Fruit fly (Drosophila melanogaster) ovary, adult (tissue): Measurements from ENCODE around the gene ND-B14.5A.
A peak's percentile ranks its signal among the peaks of the same experiment; 100 is the strongest.

ENCODE experiments used
- CG17801 ChIP-seq: fragments of 200-800 bp; optimal IDR thresholded peaks from 2 replicates; lab custom pipeline; 2019; ENCODE audit warnings: missing biosample characterization, mild to moderate bottlenecking, missing genetic modification characterization, moderate library complexity; ENCODE audit not compliant: partially characterized antibody

Gene ND-B14.5A

DNA sequence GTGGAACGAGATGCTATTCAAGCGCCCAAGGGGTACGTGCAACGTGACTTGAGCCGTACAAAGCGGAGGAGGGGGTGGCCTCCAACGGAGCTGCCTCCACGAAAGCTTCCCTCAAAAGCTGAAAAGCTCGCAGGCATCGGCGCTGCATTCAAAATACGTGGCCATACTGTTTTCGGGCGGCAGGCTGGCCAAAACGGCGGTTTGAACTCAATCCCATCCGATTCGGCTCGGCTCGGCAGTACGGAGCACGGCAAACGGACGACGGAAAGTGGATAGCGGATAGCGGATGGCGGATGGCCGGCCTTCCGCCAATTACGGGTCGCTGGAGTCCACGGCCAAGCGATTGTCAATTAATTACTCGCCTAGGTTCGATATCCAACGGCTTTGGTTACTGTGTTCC, 16.6 kb downstream of the ND-B14.5A start, which contains the start of gene Mct1:
TSS of gene Mct1 (plus strand) at position 301 of the 400 bp plus-strand sequence.
- no peak for TF ChIP-seq CG17801

DNA sequence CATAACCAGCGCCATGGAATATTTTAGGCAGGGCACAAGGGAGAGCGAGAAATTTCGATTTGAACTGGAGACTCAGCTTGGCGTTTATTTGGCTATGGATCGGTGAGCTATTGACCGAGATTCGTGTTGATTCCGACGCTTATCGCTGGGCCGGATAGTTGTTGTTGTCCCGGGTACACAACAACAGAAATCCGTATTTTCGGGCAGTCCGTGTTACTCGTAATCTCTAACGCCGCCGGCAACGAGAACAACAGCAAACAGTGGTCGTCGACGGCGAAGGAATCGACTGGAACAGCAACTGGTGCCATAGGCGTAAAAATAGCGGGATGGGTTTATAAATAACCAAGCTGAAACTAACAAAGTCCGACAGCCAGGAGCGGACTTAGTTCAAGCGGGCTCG, 19.6 kb downstream of the ND-B14.5A start:
- TF ChIP-seq CG17801: no peak

DNA sequence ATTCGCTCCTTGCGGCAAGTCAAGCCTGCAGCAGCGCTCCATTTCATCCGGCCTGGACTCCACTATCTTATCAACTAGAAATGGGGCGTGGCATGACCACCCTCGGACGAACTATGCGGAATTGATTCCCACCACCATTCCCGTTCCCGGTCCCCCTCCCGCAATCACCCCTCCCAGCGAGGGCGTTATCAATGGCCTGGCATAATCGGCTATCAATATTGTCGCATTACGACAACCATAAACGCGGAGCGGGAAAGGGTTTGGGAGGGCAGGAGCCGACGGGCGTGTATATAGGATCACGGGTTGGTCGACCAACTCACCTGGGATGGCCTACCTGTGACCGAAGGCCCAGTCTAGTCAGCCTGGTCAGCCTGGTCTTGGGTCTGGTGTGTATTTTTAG, 20.8 kb downstream of the ND-B14.5A start:
- TF ChIP-seq CG17801: no peak

DNA sequence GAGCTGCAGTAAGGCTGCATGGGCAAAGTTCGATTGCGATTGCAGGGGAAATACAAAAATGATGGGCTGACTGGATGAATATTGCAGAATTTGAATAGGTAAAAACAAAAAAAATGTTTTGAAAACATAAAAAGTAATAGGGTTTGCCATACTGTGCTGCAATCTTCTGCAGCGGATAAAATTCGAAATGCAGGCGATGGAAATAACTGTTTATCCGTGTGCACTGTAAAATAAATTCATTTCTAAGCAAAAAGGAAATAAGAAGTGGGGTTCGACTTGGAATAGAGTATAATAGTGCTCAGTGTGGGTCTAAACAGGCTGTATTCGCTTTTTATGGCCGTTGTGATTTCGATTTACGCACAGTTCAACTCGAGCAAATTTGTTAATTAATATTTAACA, 21.5 kb downstream of the ND-B14.5A start, which contains the start of gene CG14053:
TSS of gene CG14053 (minus strand) at position 101 of the 399 bp plus-strand sequence.
- TF ChIP-seq CG17801: no peak

DNA sequence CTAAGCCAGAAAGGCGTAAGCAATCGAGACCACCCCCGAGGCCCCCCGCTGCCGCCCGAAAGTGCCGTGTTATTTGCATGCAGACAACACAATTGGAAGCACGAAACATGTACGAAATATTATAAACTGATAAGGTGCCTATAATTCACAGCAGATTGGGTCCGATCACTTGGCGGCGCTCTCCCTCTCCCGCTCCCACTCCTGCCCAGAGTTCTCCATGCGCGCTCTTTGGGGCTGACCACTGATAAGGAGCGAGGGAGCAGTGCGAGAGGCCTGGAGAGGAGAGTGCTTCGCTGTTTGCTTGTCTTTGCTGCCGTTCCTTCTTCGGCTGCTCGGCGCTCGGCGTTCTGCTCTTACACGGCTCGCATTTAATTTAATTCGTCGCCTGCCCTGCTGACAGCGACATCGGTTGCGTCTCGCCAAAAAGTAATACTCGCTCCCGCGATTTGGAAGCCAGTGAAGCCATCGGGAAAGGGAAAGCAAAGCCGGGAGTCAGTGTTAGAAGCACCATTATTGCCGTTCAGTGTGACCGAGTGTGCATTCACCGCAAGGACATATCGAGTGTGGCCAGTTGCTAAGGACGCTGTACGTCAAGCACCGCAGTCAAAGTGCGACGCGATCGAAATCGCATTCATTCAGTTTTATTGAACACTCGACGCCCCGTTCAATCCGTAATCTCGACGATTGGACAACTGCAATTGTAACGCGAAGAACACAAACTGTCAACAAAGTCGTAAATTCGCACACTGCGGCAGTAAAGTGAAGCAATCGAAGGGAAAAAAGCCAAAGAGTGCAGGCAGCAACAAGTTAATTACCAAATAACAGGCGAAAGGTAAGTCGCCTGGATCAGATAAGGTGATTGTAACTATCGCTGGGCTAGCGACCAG, 22.1 kb downstream of the ND-B14.5A start:
- peak; percentile 24 for TF ChIP-seq CG17801

DNA sequence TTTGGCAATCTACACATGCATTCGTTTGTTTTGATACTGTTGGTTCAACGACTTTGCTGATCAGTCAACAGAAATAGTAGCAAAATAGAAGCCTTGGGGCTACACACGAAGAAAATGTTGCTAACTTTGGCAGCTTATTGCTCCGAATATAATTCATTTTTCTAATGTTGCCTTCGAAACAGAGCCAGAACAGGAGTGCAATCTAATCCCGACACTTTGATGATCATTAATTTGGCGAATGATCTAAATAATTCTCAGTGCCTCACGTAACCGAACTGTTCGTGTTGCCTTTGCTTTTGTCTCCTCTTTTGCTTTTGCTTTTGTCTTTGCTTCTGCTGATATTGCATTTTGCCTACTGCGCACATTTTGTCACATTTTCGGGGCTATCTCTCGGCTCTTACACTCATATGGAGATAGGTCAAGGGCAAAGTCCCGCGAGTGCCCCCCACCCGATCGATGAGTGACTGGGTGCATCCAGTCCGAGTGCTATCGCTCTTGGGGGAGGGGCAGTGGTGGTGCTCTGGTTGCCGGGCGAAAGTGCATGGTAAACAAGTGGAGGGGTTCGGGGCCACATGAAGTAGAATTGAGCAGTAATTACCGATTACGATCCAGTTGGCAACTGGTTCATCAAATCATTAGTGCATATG, 23.9 kb downstream of the ND-B14.5A start:
- peak; percentile 87 for TF ChIP-seq CG17801

DNA sequence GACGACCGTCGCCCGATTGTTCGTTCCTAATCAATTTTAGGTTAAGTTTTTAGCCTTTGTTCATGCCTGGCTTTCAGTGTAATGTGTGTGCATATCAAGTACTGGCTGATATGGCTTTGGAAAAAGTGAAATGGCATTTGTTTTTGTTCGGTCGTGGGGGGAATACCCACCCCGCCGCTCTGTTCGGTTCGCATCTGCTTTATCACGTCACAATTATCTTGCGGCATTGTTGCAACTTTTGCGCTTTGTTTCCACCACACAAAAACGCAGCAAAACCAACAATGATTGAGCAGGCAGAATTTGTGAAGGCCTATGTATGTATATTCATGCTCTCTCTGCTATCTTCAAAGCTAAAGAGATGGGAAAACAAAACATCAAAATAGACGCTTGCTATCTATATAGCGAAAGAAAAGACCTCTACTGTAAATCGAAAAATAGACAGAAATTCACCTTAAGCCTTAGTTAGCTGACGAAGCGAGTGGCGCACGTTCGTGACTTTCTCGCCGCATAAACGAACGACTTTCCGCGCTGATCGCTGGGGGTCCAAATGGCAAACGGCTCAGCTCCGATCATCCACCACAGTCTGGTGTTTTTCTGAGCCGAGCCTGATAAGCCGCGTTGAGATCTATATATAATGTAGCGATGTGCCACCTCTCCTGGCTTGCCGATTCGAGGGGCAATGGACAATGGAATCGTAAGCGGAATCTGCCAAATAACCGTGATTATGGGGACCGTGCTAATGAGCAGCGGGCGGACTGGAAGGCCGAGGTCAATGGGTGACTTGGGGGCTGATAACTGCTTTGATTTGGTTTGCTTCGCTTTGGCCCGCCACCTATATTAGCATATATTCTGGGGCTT, 25.3 kb downstream of the ND-B14.5A start:
- TF ChIP-seq CG17801: no peak

DNA sequence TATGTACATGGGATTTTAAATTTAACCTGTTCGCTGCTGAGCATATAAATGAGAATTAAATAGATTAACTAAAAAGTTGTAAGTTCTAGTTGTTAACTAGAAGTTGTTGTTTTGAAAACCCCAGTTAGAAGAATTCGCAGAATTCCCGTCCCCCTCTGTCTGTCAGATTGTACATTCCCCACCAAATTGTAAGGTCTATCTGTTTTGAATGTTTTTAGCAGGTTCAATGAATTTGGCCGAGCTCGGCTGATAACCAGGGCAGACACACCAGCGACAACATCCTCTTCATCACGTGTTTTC, 25.9 kb downstream of the ND-B14.5A start:
- TF ChIP-seq CG17801: no peak

DNA sequence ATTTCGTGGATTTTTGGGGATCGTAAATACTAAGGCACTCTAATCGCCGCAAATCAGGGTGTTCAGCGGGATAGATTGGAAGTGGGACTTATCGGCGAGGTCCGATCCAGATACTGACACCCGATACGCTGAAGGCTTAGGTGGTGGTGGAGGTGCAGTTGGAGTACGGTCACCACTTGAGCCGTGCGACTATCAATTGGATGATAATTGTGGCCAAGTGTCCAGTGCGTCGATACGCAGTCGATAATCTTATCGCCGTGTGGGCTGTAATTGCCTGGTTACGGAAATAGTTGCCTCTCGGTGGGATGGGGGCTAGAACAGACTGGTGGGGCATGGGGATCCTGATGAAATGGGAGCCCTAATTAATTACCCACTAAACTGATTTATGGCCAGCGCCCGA, 27.0 kb downstream of the ND-B14.5A start:
- no peak for TF ChIP-seq CG17801

DNA sequence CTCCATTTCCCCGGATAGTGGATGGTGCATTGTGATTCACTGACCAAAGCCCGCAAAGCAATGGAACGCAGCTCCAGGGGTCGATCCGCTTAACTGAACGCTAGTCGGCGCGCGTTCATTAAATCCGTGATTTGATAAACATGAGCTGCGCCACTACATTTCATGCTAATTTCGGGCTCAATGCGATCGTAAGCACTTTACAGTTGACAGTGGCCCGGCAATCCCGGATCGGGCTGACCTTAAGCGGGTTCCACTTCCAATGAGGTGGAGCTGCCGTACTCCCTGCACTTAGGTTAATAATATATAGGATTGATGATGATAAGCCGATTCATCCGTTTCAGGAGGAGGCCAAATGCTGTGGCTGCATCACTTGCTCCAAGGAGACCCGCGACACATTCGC, 31.4 kb downstream of the ND-B14.5A start, which contains the start of gene FarO:
TSS of gene FarO (minus strand) at position 101 of the 400 bp plus-strand sequence.
- TF ChIP-seq CG17801: no peak

DNA sequence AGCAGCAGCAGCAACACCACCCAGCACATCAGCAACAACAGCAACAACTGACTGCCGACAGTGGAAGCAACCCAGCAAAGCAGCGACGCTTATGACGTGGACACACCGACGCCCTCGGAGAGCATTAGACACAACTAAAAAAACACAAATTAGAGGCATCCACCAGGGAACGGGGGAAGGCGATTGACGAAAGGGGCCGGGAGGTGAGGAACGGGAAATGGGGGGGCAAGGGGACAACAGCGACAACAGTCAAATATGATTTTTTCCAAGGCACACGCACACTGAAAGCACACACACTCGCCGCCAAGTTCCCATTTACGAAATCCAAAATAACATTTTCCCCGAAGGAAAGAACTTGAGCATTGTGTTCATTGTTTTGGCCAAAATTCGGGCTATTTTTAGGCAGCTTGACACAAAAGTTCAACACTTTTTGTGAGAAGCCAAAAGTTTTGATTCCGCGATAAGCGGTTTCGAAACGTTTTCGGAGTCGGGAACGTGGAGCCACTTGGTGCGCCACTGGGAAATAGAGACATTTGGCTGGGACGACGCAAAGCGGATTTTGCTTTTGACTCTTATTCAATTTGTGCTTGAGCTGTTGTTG, 36.4 kb downstream of the ND-B14.5A start:
- no peak for TF ChIP-seq CG17801

DNA sequence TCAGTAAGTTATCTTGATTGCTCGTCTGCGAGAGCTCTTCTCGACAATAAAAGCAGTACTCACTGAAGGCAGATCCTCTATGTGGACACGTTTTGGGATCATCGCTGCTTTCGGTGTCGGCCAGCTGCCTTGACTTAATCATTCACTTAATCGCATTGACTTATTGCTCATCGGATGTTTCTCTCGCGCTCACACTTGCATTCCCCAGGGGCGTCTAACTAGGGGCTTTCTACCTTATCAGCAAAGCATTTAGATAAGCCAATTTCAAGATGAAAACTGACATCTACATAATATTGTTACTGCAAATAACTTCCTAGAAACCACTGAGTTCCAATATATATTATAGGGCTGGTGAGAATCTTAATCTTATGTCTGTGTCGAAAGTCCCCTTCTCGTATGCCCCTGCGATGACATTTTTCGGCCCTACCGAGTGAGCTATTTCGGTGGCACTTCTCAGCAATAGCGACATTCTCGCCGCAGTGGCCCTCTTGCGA, 40.0 kb downstream of the ND-B14.5A start:
- no peak for TF ChIP-seq CG17801

DNA sequence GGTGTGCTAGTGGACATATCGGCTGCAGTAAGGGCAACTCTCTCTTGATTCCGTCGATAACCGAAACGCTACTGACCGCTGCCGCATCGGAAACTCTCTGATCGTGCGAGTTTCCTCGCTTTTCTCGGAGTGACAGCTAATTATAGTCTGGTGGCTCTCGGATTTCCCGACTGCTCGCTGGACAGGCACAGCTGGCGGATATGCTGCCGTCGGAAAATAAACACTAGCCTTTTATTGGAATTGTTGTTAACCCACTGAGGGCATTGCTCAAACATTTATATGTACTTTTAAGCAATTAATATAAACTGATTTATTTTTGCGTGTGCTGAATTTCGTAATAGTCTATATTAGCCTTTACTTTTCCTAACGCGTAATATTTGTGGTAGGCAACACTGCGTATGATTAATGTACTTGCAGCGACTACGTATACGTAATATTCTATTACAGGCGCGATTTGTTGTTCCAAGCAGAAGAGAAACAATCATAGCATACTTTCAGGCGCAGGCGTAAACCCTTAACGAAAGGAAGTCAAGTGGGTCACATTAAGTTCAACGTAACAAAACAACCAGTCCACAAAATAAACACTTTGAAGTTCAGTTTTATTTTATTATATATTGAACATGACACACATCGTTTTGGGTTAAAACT, 41.6 kb downstream of the ND-B14.5A start, which contains the start of gene SmydA-8:
TSS of gene SmydA-8 (minus strand) at position 51 of the 648 bp plus-strand sequence.
- TF ChIP-seq CG17801: peak; percentile 32

DNA sequence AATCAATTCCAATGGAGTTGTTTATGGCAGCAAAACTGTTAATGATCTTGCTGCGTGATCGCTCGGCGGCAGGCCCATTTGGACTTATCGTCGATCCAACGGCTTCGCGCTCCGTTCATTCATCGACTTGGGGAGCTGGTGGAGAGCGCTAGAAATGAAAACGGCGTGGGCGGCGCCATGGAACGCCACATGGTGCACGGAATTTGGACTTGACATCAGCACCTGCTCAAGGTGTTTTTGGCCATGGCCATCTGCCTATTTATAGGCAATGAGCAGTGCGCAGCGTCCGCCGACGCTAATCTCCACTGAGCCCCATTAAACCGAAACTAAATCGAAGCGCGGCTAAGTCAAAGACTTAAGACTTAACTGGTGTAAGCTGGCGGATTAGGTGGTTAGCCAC, 46.1 kb downstream of the ND-B14.5A start:
- no peak for TF ChIP-seq CG17801

DNA sequence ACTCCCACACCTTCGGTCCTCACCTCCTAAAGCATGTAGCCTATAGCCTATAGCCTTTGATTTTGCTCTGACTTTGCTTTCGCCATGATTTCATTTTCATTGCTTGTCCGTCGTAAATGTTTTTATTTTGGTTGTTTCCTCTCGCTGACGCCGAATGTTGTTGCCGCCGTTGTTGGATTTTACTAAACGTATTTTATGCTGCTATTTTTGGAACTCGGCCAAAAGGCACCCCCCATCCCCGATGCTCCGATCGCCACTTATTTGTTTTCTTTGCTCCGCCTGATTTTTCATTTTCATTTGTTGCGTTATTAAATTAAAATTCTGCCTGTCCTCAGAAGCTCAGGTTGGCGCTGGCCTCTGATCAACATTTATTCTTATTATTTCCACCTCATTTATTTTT, 46.9 kb downstream of the ND-B14.5A start:
- TF ChIP-seq CG17801: no peak

DNA sequence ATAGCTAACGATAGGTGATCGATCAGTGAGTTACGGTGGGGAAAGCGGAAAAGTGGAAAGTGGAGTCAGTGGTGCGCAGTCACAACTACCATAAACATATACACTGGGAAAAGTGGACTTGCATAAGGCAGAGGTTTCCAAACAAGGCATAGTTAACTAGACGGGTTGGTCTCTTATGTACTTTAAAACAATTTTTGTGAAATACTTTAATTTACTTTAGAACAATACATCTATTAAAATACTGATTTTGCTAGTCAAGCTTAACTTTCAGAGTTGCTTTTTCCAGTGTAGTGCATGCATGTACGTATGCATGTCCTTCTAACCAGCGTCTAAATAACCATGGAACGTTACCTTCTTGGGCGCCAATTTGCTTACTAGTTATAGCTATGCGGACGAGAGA, 47.6 kb downstream of the ND-B14.5A start:
- TF ChIP-seq CG17801: no peak
